Worm (Caenorhabditis elegans): ENCODE measurements around the gene Y81B9A.2.

Y81B9A.2 gene

DNA sequence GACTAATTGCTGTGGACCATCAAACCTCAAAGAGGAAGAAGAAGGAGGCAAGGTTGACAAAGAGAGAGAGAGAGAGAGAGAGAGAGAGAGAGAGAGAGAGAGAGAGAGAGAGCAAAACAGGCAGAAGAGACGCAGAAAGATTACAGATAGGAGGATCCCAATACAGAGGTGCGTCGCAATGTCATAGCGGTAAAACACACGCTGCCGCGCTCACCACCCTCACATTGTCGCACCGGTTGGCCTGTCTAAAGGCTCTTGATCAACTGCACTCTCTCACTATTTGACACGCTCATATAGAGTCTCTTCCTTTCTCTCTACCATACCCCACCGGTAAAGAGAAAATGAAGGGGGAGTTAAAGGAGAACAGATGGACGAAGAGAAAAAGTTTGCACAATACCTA lies 41.3 kb downstream of the Y81B9A.2 start:
- TF ChIP-seq nhr-23 (tag; optimal IDR thresholded peaks at IDR 0.05) = no peak
- no peak for TF ChIP-seq nhr-237 (tag; optimal IDR thresholded peaks at IDR 0.05)
- no peak for TF ChIP-seq egl-27 (tag; optimal IDR thresholded peaks at IDR 0.05)
- TF ChIP-seq unc-55 (GFP tag; optimal IDR thresholded peaks at IDR 0.05) = no peak
- peak; percentile 14 for TF ChIP-seq nhr-25 (tag; optimal IDR thresholded peaks at IDR 0.05)
- TF ChIP-seq snpc-4 (tag; optimal IDR thresholded peaks at IDR 0.05) = no peak
- TF ChIP-seq ama-1 (optimal IDR thresholded peaks at IDR 0.05) = no peak
- TF ChIP-seq mdl-1 (tag; optimal IDR thresholded peaks at IDR 0.05) = peak in 1 of 2 experiments; percentile 5
- TF ChIP-seq nhr-10 (tag; optimal IDR thresholded peaks at IDR 0.05) = no peak
- TF ChIP-seq skn-1 (tag; optimal IDR thresholded peaks at IDR 0.05) = no peak
- TF ChIP-seq crh-2 (tag; optimal IDR thresholded peaks at IDR 0.05) = peak; percentile 22
- no peak for TF ChIP-seq aly-2 (tag; optimal IDR thresholded peaks at IDR 0.05)
- TF ChIP-seq sma-9 (GFP tag; optimal IDR thresholded peaks at IDR 0.05) = peak; percentile 56
- TF ChIP-seq sma-9 (tag; optimal IDR thresholded peaks at IDR 0.05) = no peak
- TF ChIP-seq mab-5 (tag; optimal IDR thresholded peaks at IDR 0.05) = no peak
- TF ChIP-seq zag-1 (tag; optimal IDR thresholded peaks at IDR 0.05) = no peak
- TF ChIP-seq ceh-16 (tag; optimal IDR thresholded peaks at IDR 0.05) = no peak
- TF ChIP-seq elt-3 (tag; optimal IDR thresholded peaks at IDR 0.05) = no peak
- TF ChIP-seq C34F6.9 (tag; optimal IDR thresholded peaks at IDR 0.05) = no peak
- peak; percentile 63 for TF ChIP-seq fos-1 (tag; optimal IDR thresholded peaks at IDR 0.05)
- no peak for TF ChIP-seq lin-11 (tag; optimal IDR thresholded peaks at IDR 0.05)
- no peak for TF ChIP-seq mbf-1 (tag; optimal IDR thresholded peaks at IDR 0.05)
- no peak for TF ChIP-seq R02D3.7 (tag; optimal IDR thresholded peaks at IDR 0.05)
- TF ChIP-seq alr-1 (tag; optimal IDR thresholded peaks at IDR 0.05) = no peak
- TF ChIP-seq sma-3 (GFP tag; optimal IDR thresholded peaks at IDR 0.05) = no peak
- TF ChIP-seq dmd-4 (tag; optimal IDR thresholded peaks at IDR 0.05) = no peak
- peak; percentile 60 for TF ChIP-seq F13H6.1 (tag; optimal IDR thresholded peaks at IDR 0.05)
- no peak for TF ChIP-seq peb-1 (tag; optimal IDR thresholded peaks at IDR 0.05)
- no peak for TF ChIP-seq ztf-4 (tag; optimal IDR thresholded peaks at IDR 0.05)
- peak; percentile 8 for TF ChIP-seq gmeb-1 (tag; optimal IDR thresholded peaks at IDR 0.05)
- no peak for TF ChIP-seq Y55F3AM.14 (GFP tag; optimal IDR thresholded peaks at IDR 0.05)
- TF ChIP-seq elt-1 (tag; optimal IDR thresholded peaks at IDR 0.05) = no peak
- no peak for TF ChIP-seq nhr-11 (tag; optimal IDR thresholded peaks at IDR 0.05)
- TF ChIP-seq lin-13 (GFP tag; optimal IDR thresholded peaks at IDR 0.05) = no peak
- TF ChIP-seq nhr-6 (tag; optimal IDR thresholded peaks at IDR 0.05) = no peak
- no peak for TF ChIP-seq lsy-2 (tag; optimal IDR thresholded peaks at IDR 0.05)
- TF ChIP-seq nhr-129 (tag; optimal IDR thresholded peaks at IDR 0.05) = peak; percentile 20
- no peak for TF ChIP-seq ztf-11 (tag; optimal IDR thresholded peaks at IDR 0.05)
- TF ChIP-seq nhr-77 (tag; optimal IDR thresholded peaks at IDR 0.05) = no peak
- TF ChIP-seq blmp-1 (tag; optimal IDR thresholded peaks at IDR 0.05; ENCODE audit: insufficient read depth) = peak; percentile 43
- TF ChIP-seq unc-62 (GFP tag; optimal IDR thresholded peaks at IDR 0.05) = no peak
- no peak for TF ChIP-seq sem-4 (tag; optimal IDR thresholded peaks at IDR 0.05)
- TF ChIP-seq nhr-12 (tag; optimal IDR thresholded peaks at IDR 0.05) = no peak
- no peak for TF ChIP-seq ztf-1 (GFP tag; conservative IDR thresholded peaks at IDR 0.05)
- no peak for TF ChIP-seq ZK546.5 (tag; optimal IDR thresholded peaks at IDR 0.05)
- TF ChIP-seq nhr-21 (tag; optimal IDR thresholded peaks at IDR 0.05) = peak; percentile 10
- TF ChIP-seq unc-39 (tag; optimal IDR thresholded peaks at IDR 0.05) = no peak
- TF ChIP-seq lin-39 (tag; optimal IDR thresholded peaks at IDR 0.05) = no peak

DNA sequence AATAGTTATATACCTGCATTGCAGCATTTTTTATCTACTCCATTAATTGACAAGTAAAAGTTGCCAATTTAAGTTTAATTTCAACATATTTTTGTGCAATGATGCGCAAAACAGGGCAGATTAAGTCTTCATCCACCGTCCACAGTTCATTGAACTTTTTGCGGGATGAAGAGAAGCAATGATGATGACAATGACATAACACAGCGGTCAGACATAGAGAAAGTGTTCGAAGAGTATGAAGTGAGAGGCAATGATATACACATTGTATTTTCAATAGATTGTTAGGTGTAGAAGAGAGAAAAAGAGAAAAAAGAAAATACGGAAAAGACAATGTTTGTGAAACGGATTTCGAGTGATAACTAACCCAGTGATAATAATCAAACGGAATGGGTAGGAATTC lies 43.0 kb downstream of the Y81B9A.2 start:
- TF ChIP-seq nhr-21 (tag; optimal IDR thresholded peaks at IDR 0.05) = peak; percentile 31
- TF ChIP-seq unc-62 (GFP tag; optimal IDR thresholded peaks at IDR 0.05) = no peak
- no peak for TF ChIP-seq ztf-11 (tag; optimal IDR thresholded peaks at IDR 0.05)
